Fruit fly (Drosophila melanogaster) whole organism, pupa: ENCODE results near the gene CG14883.
A peak's percentile ranks its signal among the peaks of the same experiment; 100 is the strongest.

Experiments used
- CG10348 ChIP-seq: fragments of 200-800 bp; sonication (Bioruptor generic); IDR thresholded peaks from 2 replicates; pipeline ENCODE4 v1.3.6; 2022; ENCODE audit warnings: missing biosample characterization, missing genetic modification characterization
- CG12605 ChIP-seq: fragments of 200-800 bp; sonication (Bioruptor generic); IDR thresholded peaks from 2 replicates; pipeline ENCODE4 v1.3.6; 2022; ENCODE audit warnings: missing biosample characterization, missing genetic modification characterization
- CG13204 ChIP-seq: fragments of 200-800 bp; sonication (Bioruptor generic); optimal IDR thresholded peaks from 2 replicates; lab custom pipeline; 2018; ENCODE audit warnings: missing biosample characterization, mild to moderate bottlenecking, missing genetic modification characterization, moderate library complexity
- CG14655 ChIP-seq: fragments of 200-800 bp; sonication (Bioruptor generic); optimal IDR thresholded peaks from 3 replicates; lab custom pipeline; 2017; ENCODE audit warnings: mild to moderate bottlenecking, missing biosample characterization, missing genetic modification reagents, missing genetic modification characterization
- CG15710 ChIP-seq: fragments of 200-800 bp; sonication (Bioruptor generic); optimal IDR thresholded peaks from 2 replicates; lab custom pipeline; 2018; ENCODE audit warnings: missing biosample characterization, mild to moderate bottlenecking, missing genetic modification characterization, moderate library complexity
- CG17806 ChIP-seq: fragments of 200-800 bp; sonication (Bioruptor generic); optimal IDR thresholded peaks from 2 replicates; lab custom pipeline; 2018; ENCODE audit warnings: missing biosample characterization, mild to moderate bottlenecking, missing genetic modification characterization, moderate library complexity
- CG32121 ChIP-seq: fragments of 200-800 bp; sonication (Bioruptor generic); IDR thresholded peaks from 2 replicates; pipeline ENCODE4 v1.3.6; 2022; ENCODE audit warnings: missing biosample characterization, missing genetic modification characterization
- CG34367 ChIP-seq: fragments of 200-800 bp; sonication (Bioruptor generic); optimal IDR thresholded peaks from 2 replicates; lab custom pipeline; 2018; ENCODE audit warnings: missing biosample characterization, mild to moderate bottlenecking, missing genetic modification characterization
- CG4496 ChIP-seq: fragments of 200-800 bp; sonication (Bioruptor generic); IDR thresholded peaks from 3 replicates; pipeline ENCODE4 v1.3.6; 2022; ENCODE audit warnings: missing biosample characterization, missing genetic modification characterization
- CG8159 ChIP-seq: fragments of 200-800 bp; sonication (Bioruptor generic); optimal IDR thresholded peaks from 3 replicates; lab custom pipeline; 2018; ENCODE audit warnings: missing biosample characterization, mild to moderate bottlenecking, missing genetic modification characterization, moderate library complexity
- CG8301 ChIP-seq: fragments of 200-800 bp; sonication (Bioruptor generic); optimal IDR thresholded peaks from 2 replicates; lab custom pipeline; 2018; ENCODE audit warnings: missing biosample characterization, mild to moderate bottlenecking, missing genetic modification characterization
- CG9948 ChIP-seq: fragments of 200-800 bp; sonication (Bioruptor generic); optimal IDR thresholded peaks from 2 replicates; lab custom pipeline; 2018; ENCODE audit warnings: missing biosample characterization, mild to moderate bottlenecking, missing genetic modification characterization, moderate library complexity
- D1 ChIP-seq: fragments of 200-800 bp; sonication (Bioruptor generic); optimal IDR thresholded peaks from 2 replicates; lab custom pipeline; 2018; ENCODE audit warnings: missing biosample characterization, mild to moderate bottlenecking, missing genetic modification characterization, moderate library complexity
- EcR ChIP-seq: fragments of 200-800 bp; sonication (Bioruptor generic); optimal IDR thresholded peaks from 3 replicates; lab custom pipeline; 2019; ENCODE audit warnings: missing biosample characterization, missing genetic modification characterization, mild to moderate bottlenecking, moderate library complexity, missing genetic modification reagents
- Ets98B ChIP-seq: fragments of 200-800 bp; sonication (Bioruptor generic); IDR thresholded peaks from 2 replicates; pipeline ENCODE4 v1.3.6; 2022; ENCODE audit warnings: missing biosample characterization, missing genetic modification characterization
- Pif1A ChIP-seq: fragments of 200-800 bp; sonication (Bioruptor generic); optimal IDR thresholded peaks from 3 replicates; lab custom pipeline; 2016; ENCODE audit warnings: missing biosample characterization, missing genetic modification characterization
- Pif1B ChIP-seq: fragments of 200-800 bp; sonication (Bioruptor generic); optimal IDR thresholded peaks from 3 replicates; lab custom pipeline; 2016; ENCODE audit warnings: missing biosample characterization, missing genetic modification characterization
- Snoo ChIP-seq: fragments of 200-800 bp; sonication (Bioruptor generic); optimal IDR thresholded peaks from 3 replicates; lab custom pipeline; 2017; ENCODE audit warnings: missing biosample characterization, mild to moderate bottlenecking, missing genetic modification characterization, inconsistent platforms
- fd96Ca ChIP-seq: fragments of 200-800 bp; sonication (Bioruptor generic); IDR thresholded peaks from 3 replicates; pipeline ENCODE4 v1.3.6; 2022; ENCODE audit warnings: missing biosample characterization, missing genetic modification characterization
- gl ChIP-seq: fragments of 200-800 bp; sonication (Bioruptor generic); optimal IDR thresholded peaks from 2 replicates; lab custom pipeline; 2018; ENCODE audit warnings: missing biosample characterization, mild to moderate bottlenecking, missing genetic modification characterization
- rn ChIP-seq: fragments of 200-800 bp; sonication (Bioruptor generic); IDR thresholded peaks from 2 replicates; pipeline ENCODE4 v1.3.6; 2022; ENCODE audit warnings: missing biosample characterization, missing genetic modification characterization

Gene CG14883

DNA sequence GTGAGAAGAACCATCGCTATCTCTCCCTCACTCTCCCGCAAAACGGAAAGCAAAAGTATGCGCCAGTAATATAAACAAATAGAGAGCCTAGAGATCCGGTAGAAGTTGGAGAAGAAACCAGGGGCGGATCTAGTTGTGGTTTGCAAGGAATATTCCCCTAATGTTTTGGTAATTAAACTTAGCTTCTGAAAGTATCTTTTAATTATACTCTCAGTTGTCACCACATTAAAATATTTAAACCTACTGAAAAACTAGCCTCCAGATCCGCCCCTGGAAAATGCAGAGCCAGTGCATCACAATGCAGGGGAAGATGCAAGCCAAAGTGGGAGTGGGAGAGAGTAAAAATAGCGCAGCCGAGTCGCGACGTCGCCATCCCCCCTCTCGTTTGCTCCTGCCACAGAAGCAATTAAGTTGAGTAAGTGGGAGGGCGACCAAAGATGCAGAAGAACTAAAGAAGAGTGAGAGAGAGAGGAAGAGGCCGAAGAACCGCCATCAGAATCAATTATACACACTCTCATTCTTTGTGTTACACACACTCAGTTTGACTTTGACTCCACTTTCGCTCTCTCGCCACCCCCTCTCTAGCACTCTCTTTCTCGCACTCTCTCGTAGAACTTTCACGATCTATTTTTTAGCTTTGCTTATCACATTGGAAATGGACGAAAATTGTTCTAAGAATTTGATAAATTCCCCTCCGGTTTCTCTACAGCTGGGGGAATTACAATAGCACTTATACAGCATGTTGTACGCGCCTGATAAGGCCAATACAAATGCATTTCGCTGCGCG lies 6.5 kb upstream of the CG14883 start:
- peak; percentile 95 for TF ChIP-seq gl
- TF ChIP-seq D1 (tag; lab: Kevin White, UChicago): peak; percentile 94
- peak; percentile 99 for TF ChIP-seq CG8159 (tag; lab: Kevin White, UChicago)
- peak; percentile 77 for TF ChIP-seq EcR
- TF ChIP-seq CG17806 (tag; lab: Kevin White, UChicago): peak; percentile 99
- TF ChIP-seq Pif1B (GFP tag; lab: Kevin White, UChicago): peak; percentile 95
- TF ChIP-seq CG4496 (GFP tag; lab: Robert Waterston, UW): peak; percentile 99
- peak; percentile 97 for TF ChIP-seq CG10348 (GFP tag; lab: Robert Waterston, UW)
- TF ChIP-seq CG9948: peak; percentile 99
- peak; percentile 99 for TF ChIP-seq fd96Ca (GFP tag; lab: Robert Waterston, UW)
- peak; percentile 98 for TF ChIP-seq CG12605
- TF ChIP-seq rn (GFP tag; lab: Robert Waterston, UW): peak; percentile 99
- peak; percentile 98 for TF ChIP-seq CG32121 (GFP tag; lab: Robert Waterston, UW)
- TF ChIP-seq CG14655 (GFP tag; lab: Kevin White, UChicago): peak; percentile 99
- TF ChIP-seq CG34367 (tag; lab: Kevin White, UChicago): peak; percentile 99
- TF ChIP-seq CG13204 (GFP tag; lab: Kevin White, UChicago): peak; percentile 97
- TF ChIP-seq CG15710 (tag; lab: Kevin White, UChicago): peak; percentile 99
- peak; percentile 99 for TF ChIP-seq Ets98B (GFP tag; lab: Robert Waterston, UW)
- TF ChIP-seq CG8301 (tag; lab: Kevin White, UChicago): peak; percentile 98
- peak; percentile 89 for TF ChIP-seq Snoo (tag; lab: Kevin White, UChicago)
- peak; percentile 99 for TF ChIP-seq Pif1A (GFP tag; lab: Kevin White, UChicago)

dm6 chr3R:16452954-16453587 lies 2.8 kb upstream of the CG14883 start:
- TF ChIP-seq CG10348 (GFP tag; lab: Robert Waterston, UW) (no peak), EcR (peak; percentile 32), CG34367 (tag; lab: Kevin White, UChicago) (no peak), CG14655 (GFP tag; lab: Kevin White, UChicago) (no peak), CG4496 (GFP tag; lab: Robert Waterston, UW) (peak; percentile 22; the same call in 1 of the 3 replicates)

DNA sequence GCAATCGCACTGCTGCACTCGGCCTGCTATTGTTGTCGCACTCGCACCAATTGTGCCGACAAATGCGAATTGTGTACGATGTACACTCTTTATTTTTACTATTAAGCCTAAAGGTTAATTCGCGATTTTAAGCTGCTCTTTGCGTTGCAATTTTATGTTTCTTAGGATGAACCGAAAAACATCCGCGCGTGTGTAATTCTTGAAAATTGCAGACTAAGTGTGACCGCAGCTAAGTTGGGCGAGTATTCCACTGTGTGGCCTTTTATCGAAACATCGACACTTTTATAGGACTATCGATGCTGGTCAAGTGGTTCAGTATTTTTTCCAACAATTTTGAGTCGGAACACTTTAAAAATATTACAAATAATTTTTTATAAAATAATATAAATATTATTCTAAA lies 2.3 kb upstream of the CG14883 start, which contains the start of gene Pak3:
Gene Pak3, minus strand, starts transcription at position 225 of the 400 bp plus-strand sequence.
- TF ChIP-seq CG4496 (GFP tag; lab: Robert Waterston, UW): 0 out of 3 replicates have a peak, but pooled peaks have one; percentile 10
- no peak for TF ChIP-seq Ets98B (GFP tag; lab: Robert Waterston, UW)

- TF ChIP-seq CG14655 (GFP tag; lab: Kevin White, UChicago) (no peak), CG13204 (GFP tag; lab: Kevin White, UChicago) (no peak), CG4496 (GFP tag; lab: Robert Waterston, UW) (no peak), CG9948 (no peak), D1 (tag; lab: Kevin White, UChicago) (no peak), CG17806 (tag; lab: Kevin White, UChicago) (no peak), CG10348 (GFP tag; lab: Robert Waterston, UW) (no peak), Pif1B (GFP tag; lab: Kevin White, UChicago) (no peak), CG8301 (tag; lab: Kevin White, UChicago) (no peak)
Measured at dm6 chr3R:16454192-16454591, 1.7 kb upstream of the CG14883 start, which contains the start of gene CG10405. TSS of gene CG10405 (plus strand) at chr3R:16454492.

- TF ChIP-seq CG12605 (no peak), gl (no peak), CG15710 (tag; lab: Kevin White, UChicago) (no peak), CG9948 (no peak), CG32121 (GFP tag; lab: Robert Waterston, UW) (no peak), CG10348 (GFP tag; lab: Robert Waterston, UW) (no peak), CG34367 (tag; lab: Kevin White, UChicago) (no peak), CG8159 (tag; lab: Kevin White, UChicago) (no peak), Ets98B (GFP tag; lab: Robert Waterston, UW) (no peak), CG4496 (GFP tag; lab: Robert Waterston, UW) (no peak), CG14655 (GFP tag; lab: Kevin White, UChicago) (no peak), CG8301 (tag; lab: Kevin White, UChicago) (no peak)
Measured at dm6 chr3R:16456607-16457006, 755 bp downstream of the CG14883 start.

- no peak for TF ChIP-seq CG13204 (GFP tag; lab: Kevin White, UChicago)
- TF ChIP-seq CG14655 (GFP tag; lab: Kevin White, UChicago): no peak
- no peak for TF ChIP-seq CG10348 (GFP tag; lab: Robert Waterston, UW)
- TF ChIP-seq, all 21 proteins: peak for 0
Measured at dm6 chr3R:16468556-16468955, 12.7 kb downstream of the CG14883 start.
